Worm (Caenorhabditis elegans) whole organism, L3 larva: ENCODE results near the gene F13H8.8.

Experiments
- fkh-10 ChIP-seq: sonication (generic microtip); optimal IDR thresholded peaks from 2 replicates; lab custom pipeline; 2017; ENCODE audit warnings: missing biosample characterization, missing genetic modification reagents, missing genetic modification characterization
- mdl-1 ChIP-seq: fragments of 150-350 bp; optimal IDR thresholded peaks from 2 replicates; lab custom pipeline; 2014; ENCODE audit warnings: missing biosample characterization, missing genetic modification characterization
- nhr-28 ChIP-seq: fragments of 150-350 bp; optimal IDR thresholded peaks from 2 replicates; lab custom pipeline; 2014; ENCODE audit warnings: missing biosample characterization, missing genetic modification characterization
- nhr-67 ChIP-seq: fragments of 150-350 bp; optimal IDR thresholded peaks from 2 replicates; lab custom pipeline; 2014; ENCODE audit warnings: missing biosample characterization, missing genetic modification characterization
- nhr-77 ChIP-seq: fragments of 150-350 bp; optimal IDR thresholded peaks from 2 replicates; lab custom pipeline; 2014; ENCODE audit warnings: missing biosample characterization, missing genetic modification characterization
- snpc-4 ChIP-seq: fragments of 150-350 bp; optimal IDR thresholded peaks from 2 replicates; lab custom pipeline; 2014; ENCODE audit warnings: missing biosample characterization, missing genetic modification characterization

ce11 chrII:6226995-6227394 lies 40.9 kb downstream of the F13H8.8 start, which contains the start of gene srsy-2:
- TF ChIP-seq fkh-10 (GFP tag; lab: Kevin White, UChicago): no peak
- no peak for TF ChIP-seq nhr-77 (tag; lab: Kevin White, UChicago)
- no peak for TF ChIP-seq mdl-1 (tag; lab: Kevin White, UChicago)
- no peak for TF ChIP-seq nhr-67
- no peak for TF ChIP-seq snpc-4 (tag; lab: Kevin White, UChicago)
- no peak for TF ChIP-seq nhr-28 (tag; lab: Kevin White, UChicago)
